Worm (Caenorhabditis elegans) whole organism, L3 larva: ENCODE data around the gene srt-34.

ENCODE experiments used
- R02D3.7 ChIP-seq: fragments of 150-350 bp; optimal IDR thresholded peaks from 2 replicates; lab custom pipeline; 2014; ENCODE audit warnings: missing biosample characterization, missing genetic modification characterization
- ZK546.5 ChIP-seq: sonication (generic microtip); optimal IDR thresholded peaks from 2 replicates; lab custom pipeline; 2017; ENCODE audit warnings: missing biosample characterization, missing genetic modification characterization
- aly-2 ChIP-seq: fragments of 150-350 bp; optimal IDR thresholded peaks from 2 replicates; lab custom pipeline; 2014; ENCODE audit warnings: missing biosample characterization, missing genetic modification characterization
- ama-1 ChIP-seq: fragments of 150-350 bp; optimal IDR thresholded peaks from 2 replicates; lab custom pipeline; 2018
- ceh-16 ChIP-seq: sonication (generic microtip); optimal IDR thresholded peaks from 2 replicates; lab custom pipeline; 2017; ENCODE audit warnings: missing biosample characterization, missing genetic modification characterization
- ceh-82 ChIP-seq: fragments of 150-350 bp; optimal IDR thresholded peaks from 2 replicates; lab custom pipeline; 2014; ENCODE audit warnings: missing biosample characterization, missing genetic modification characterization
- ceh-9 ChIP-seq: sonication (generic microtip); optimal IDR thresholded peaks from 2 replicates; lab custom pipeline; 2018; ENCODE audit warnings: missing biosample characterization, missing genetic modification characterization
- daf-12 ChIP-seq: fragments of 150-350 bp; optimal IDR thresholded peaks from 2 replicates; lab custom pipeline; 2014; ENCODE audit warnings: missing biosample characterization, missing genetic modification reagents, missing genetic modification characterization
- egl-27 ChIP-seq: sonication (generic microtip); optimal IDR thresholded peaks from 4 replicates; lab custom pipeline; 2017; ENCODE audit warnings: missing biosample characterization, missing genetic modification reagents, missing genetic modification characterization
- elt-1 ChIP-seq: fragments of 150-350 bp; optimal IDR thresholded peaks from 2 replicates; lab custom pipeline; 2014; ENCODE audit warnings: missing biosample characterization, missing genetic modification characterization
- elt-2 ChIP-seq: sonication (generic microtip); optimal IDR thresholded peaks from 2 replicates; lab custom pipeline; 2016; ENCODE audit warnings: missing genetic modification reagents, mild to moderate bottlenecking, missing genetic modification characterization, missing compliant biosample characterization
- elt-3 ChIP-seq, 3 experiments: fragments of 150-350 bp in 1 of 3; sonication (generic microtip) in 2 of 3; optimal IDR thresholded peaks; 2 replicates in 2 of 3; 4 replicates in 1 of 3; lab custom pipeline; 2014 to 2017; ENCODE audit warnings: missing biosample characterization in 3 of 3, missing genetic modification characterization in 3 of 3
- fkh-2 ChIP-seq: fragments of 150-350 bp; optimal IDR thresholded peaks from 2 replicates; lab custom pipeline; 2014; ENCODE audit warnings: missing biosample characterization, missing genetic modification reagents, missing genetic modification characterization
- fos-1 ChIP-seq: fragments of 150-350 bp; optimal IDR thresholded peaks from 2 replicates; lab custom pipeline; 2014; ENCODE audit warnings: missing biosample characterization, missing genetic modification characterization
- jun-1 ChIP-seq: fragments of 150-350 bp; optimal IDR thresholded peaks from 2 replicates; lab custom pipeline; 2014; ENCODE audit warnings: missing biosample characterization, missing genetic modification reagents, missing genetic modification characterization
- lin-39 ChIP-seq: fragments of 150-350 bp; optimal IDR thresholded peaks from 2 replicates; lab custom pipeline; 2018; ENCODE audit warnings: missing biosample characterization, missing genetic modification reagents, missing genetic modification characterization
- mdl-1 ChIP-seq: fragments of 150-350 bp; optimal IDR thresholded peaks from 2 replicates; lab custom pipeline; 2014; ENCODE audit warnings: missing biosample characterization, missing genetic modification characterization
- nfya-1 ChIP-seq: sonication (generic microtip); optimal IDR thresholded peaks from 2 replicates; lab custom pipeline; 2017; ENCODE audit warnings: missing genetic modification characterization, mild to moderate bottlenecking, missing compliant biosample characterization, antibody characterized with exemption, moderate library complexity; ENCODE audit not compliant: insufficient read depth
- nhr-11 ChIP-seq: fragments of 150-350 bp; optimal IDR thresholded peaks from 2 replicates; lab custom pipeline; 2014; ENCODE audit warnings: missing biosample characterization, missing genetic modification characterization
- nhr-12 ChIP-seq: fragments of 150-350 bp; optimal IDR thresholded peaks from 2 replicates; lab custom pipeline; 2014; ENCODE audit warnings: missing biosample characterization, missing genetic modification characterization
- nhr-23 ChIP-seq: fragments of 150-350 bp; optimal IDR thresholded peaks from 2 replicates; lab custom pipeline; 2014; ENCODE audit warnings: missing biosample characterization, missing genetic modification reagents, missing genetic modification characterization
- nhr-28 ChIP-seq: fragments of 150-350 bp; optimal IDR thresholded peaks from 2 replicates; lab custom pipeline; 2014; ENCODE audit warnings: missing biosample characterization, missing genetic modification characterization
- nhr-67 ChIP-seq: fragments of 150-350 bp; optimal IDR thresholded peaks from 2 replicates; lab custom pipeline; 2014; ENCODE audit warnings: missing biosample characterization, missing genetic modification characterization
- nhr-76 ChIP-seq: fragments of 150-350 bp; sonication (generic microtip); optimal IDR thresholded peaks from 5 replicates; lab custom pipeline; 2014; ENCODE audit warnings: missing biosample characterization, missing genetic modification characterization
- nhr-77 ChIP-seq: fragments of 150-350 bp; optimal IDR thresholded peaks from 2 replicates; lab custom pipeline; 2014; ENCODE audit warnings: missing biosample characterization, missing genetic modification characterization
- pqm-1 ChIP-seq: fragments of 150-350 bp; optimal IDR thresholded peaks from 2 replicates; lab custom pipeline; 2017; ENCODE audit warnings: missing biosample characterization, missing genetic modification characterization, inconsistent platforms
- sea-2 ChIP-seq: fragments of 150-350 bp; sonication (generic microtip); optimal IDR thresholded peaks from 4 replicates; lab custom pipeline; 2014; ENCODE audit warnings: missing biosample characterization, missing genetic modification reagents, missing genetic modification characterization
- unc-39 ChIP-seq: sonication (generic microtip); optimal IDR thresholded peaks from 4 replicates; lab custom pipeline; 2017; ENCODE audit warnings: missing biosample characterization, missing genetic modification characterization
- unc-62 ChIP-seq: fragments of 150-350 bp; sonication (generic microtip); optimal IDR thresholded peaks from 4 replicates; lab custom pipeline; 2014; ENCODE audit warnings: missing biosample characterization, missing genetic modification reagents, missing genetic modification characterization
- ztf-4 ChIP-seq: fragments of 150-350 bp; optimal IDR thresholded peaks from 2 replicates; lab custom pipeline; 2014; ENCODE audit warnings: missing biosample characterization, missing genetic modification characterization

Gene srt-34

ce11 chrV:2857842-2858241, 39.8 kb upstream of the srt-34 start, which contains the start of gene srj-55:
Gene srj-55 (minus strand): TSS chrV:2857942.
- TF ChIP-seq daf-12 (tag; lab: Kevin White, UChicago): no peak
- no peak for TF ChIP-seq unc-62 (GFP tag; lab: Kevin White, UChicago)
- no peak for TF ChIP-seq lin-39 (tag; lab: Kevin White, UChicago)
- TF ChIP-seq pqm-1 (tag; lab: Kevin White, UChicago): no peak
- no peak for TF ChIP-seq nhr-77 (tag; lab: Kevin White, UChicago)
- TF ChIP-seq nhr-12 (tag; lab: Kevin White, UChicago): no peak
- TF ChIP-seq ama-1 (lab: Kevin White, UChicago): no peak
- TF ChIP-seq fos-1 (tag; lab: Kevin White, UChicago): no peak
- TF ChIP-seq sea-2 (GFP tag; lab: Kevin White, UChicago): no peak
- no peak for TF ChIP-seq elt-1 (tag; lab: Kevin White, UChicago)
- no peak for TF ChIP-seq ZK546.5 (tag; lab: Kevin White, UChicago)
- no peak for TF ChIP-seq R02D3.7 (tag; lab: Kevin White, UChicago)
- no peak for TF ChIP-seq jun-1 (tag; lab: Kevin White, UChicago)
- TF ChIP-seq ceh-82: no peak
- no peak for TF ChIP-seq aly-2
- TF ChIP-seq mdl-1 (tag; lab: Kevin White, UChicago): no peak
- no peak for TF ChIP-seq nhr-76
- TF ChIP-seq, all 47 proteins: peak for 0

- TF ChIP-seq nhr-28 (tag; lab: Kevin White, UChicago) (no peak), ztf-4 (tag; lab: Kevin White, UChicago) (no peak)
These were observed 37.5 kb upstream of the srt-34 start, which contains the start of gene srj-57 for ce11 chrV:2855473-2855872. Gene srj-57 (minus strand): TSS chrV:2855573.

ce11 chrV:2849071-2849470, 31.1 kb upstream of the srt-34 start, which contains the start of gene ugt-53:
Gene ugt-53 (plus strand): TSS chrV:2849343.
- peak; percentile 82 for TF ChIP-seq elt-2 (tag; lab: Kevin White, UChicago)
- no peak for TF ChIP-seq jun-1 (tag; lab: Kevin White, UChicago)
- no peak for TF ChIP-seq egl-27 (tag; lab: Kevin White, UChicago)
- peak; percentile 72 for TF ChIP-seq pqm-1 (tag; lab: Kevin White, UChicago)

ce11 chrV:2848290-2848937, 30.4 kb upstream of the srt-34 start, which contains the start of gene srj-49:
Gene srj-49 (minus strand): TSS chrV:2848340.
- peak; percentile 84 for TF ChIP-seq pqm-1 (tag; lab: Kevin White, UChicago)
- TF ChIP-seq nhr-23: no peak
- peak; percentile 90 for TF ChIP-seq elt-2 (tag; lab: Kevin White, UChicago)

ce11 chrV:2845771-2846170, 27.8 kb upstream of the srt-34 start, which contains the start of gene srj-44:
Gene srj-44 (minus strand): TSS chrV:2845871.
- TF ChIP-seq nhr-76 (no peak), fkh-2 (tag; lab: Kevin White, UChicago) (no peak), nfya-1 (tag; lab: Kevin White, UChicago) (no peak), ceh-9 (tag; lab: Kevin White, UChicago) (no peak), nhr-23 (no peak), nhr-11 (tag; lab: Kevin White, UChicago) (no peak), nhr-12 (tag; lab: Kevin White, UChicago) (no peak), unc-39 (no peak)

- TF ChIP-seq nhr-11 (tag; lab: Kevin White, UChicago) (no peak), ama-1 (lab: Kevin White, UChicago) (no peak), ceh-16 (tag; lab: Kevin White, UChicago) (no peak), egl-27 (tag; lab: Kevin White, UChicago) (no peak), nhr-77 (tag; lab: Kevin White, UChicago) (no peak), mdl-1 (tag; lab: Kevin White, UChicago) (no peak), elt-3 (tag; optimal IDR thresholded peaks at IDR 0.05; lab: Kevin White, UChicago) (no peak), nhr-67 (tag; lab: Kevin White, UChicago) (no peak), nhr-23 (no peak), fos-1 (tag; lab: Kevin White, UChicago) (no peak)
These were observed 18.5 kb upstream of the srt-34 start, which contains the start of gene srj-45 for ce11 chrV:2836501-2836900. Gene srj-45 (minus strand): TSS chrV:2836601.
